Worm (Caenorhabditis elegans) whole organism, young adult: ENCODE results near the gene rmd-2.

Experiments used
- B0019.2 ChIP-seq: fragments of 200-800 bp; sonication (Bioruptor generic); conservative IDR thresholded peaks from 2 replicates; pipeline ENCODE4 v1.3.6; 2022; ENCODE audit warnings: missing genetic modification reagents, missing genetic modification characterization, missing compliant biosample characterization
- B0336.3 ChIP-seq: fragments of 200-800 bp; sonication (Bioruptor generic); IDR thresholded peaks from 2 replicates; pipeline ENCODE4 v1.3.6; 2022; ENCODE audit warnings: missing genetic modification characterization, missing compliant biosample characterization
- C17E4.6 ChIP-seq: fragments of 200-800 bp; sonication (Bioruptor generic); IDR thresholded peaks from 2 replicates; pipeline ENCODE4 v1.3.6; 2022; ENCODE audit warnings: missing genetic modification reagents, missing genetic modification characterization, missing compliant biosample characterization
- F10E7.11 ChIP-seq: sonication (generic microtip); optimal IDR thresholded peaks from 2 replicates; lab custom pipeline; 2017; ENCODE audit warnings: mild to moderate bottlenecking, missing genetic modification characterization, moderate library complexity, missing compliant biosample characterization
- F37B4.10 ChIP-seq: fragments of 200-800 bp; sonication (Bioruptor generic); IDR thresholded peaks from 2 replicates; pipeline ENCODE4 v1.3.6; 2022; ENCODE audit warnings: missing genetic modification characterization, missing compliant biosample characterization
- F39B2.1 ChIP-seq: fragments of 200-800 bp; sonication (Bioruptor generic); IDR thresholded peaks from 2 replicates; pipeline ENCODE4 v1.3.6; 2022; ENCODE audit warnings: missing genetic modification reagents, missing genetic modification characterization, missing compliant biosample characterization
- F49E8.2 ChIP-seq: sonication (generic microtip); optimal IDR thresholded peaks from 3 replicates; lab custom pipeline; 2017; ENCODE audit warnings: missing genetic modification characterization, mild to moderate bottlenecking, missing compliant biosample characterization, antibody characterized with exemption, moderate library complexity; ENCODE audit not compliant: insufficient read depth
- F57A8.1 ChIP-seq: fragments of 200-800 bp; sonication (Bioruptor generic); optimal IDR thresholded peaks from 2 replicates; lab custom pipeline; 2018; ENCODE audit warnings: mild to moderate bottlenecking, missing genetic modification characterization, moderate library complexity, missing compliant biosample characterization
- K12H6.12 ChIP-seq: fragments of 200-800 bp; sonication (Bioruptor generic); optimal IDR thresholded peaks from 2 replicates; lab custom pipeline; 2018; ENCODE audit warnings: mild to moderate bottlenecking, missing genetic modification characterization, missing compliant biosample characterization
- Y53G8AR.9 ChIP-seq: fragments of 200-800 bp; sonication (Bioruptor generic); conservative IDR thresholded peaks from 2 replicates; pipeline ENCODE4 v1.3.6; 2022; ENCODE audit warnings: missing genetic modification reagents, missing genetic modification characterization, missing compliant biosample characterization
- Y95B8A.8 ChIP-seq: fragments of 200-800 bp; sonication (Bioruptor generic); IDR thresholded peaks from 2 replicates; pipeline ENCODE4 v1.3.6; 2022; ENCODE audit warnings: missing genetic modification reagents, missing genetic modification characterization, missing compliant biosample characterization
- ZK185.1 ChIP-seq: sonication (generic microtip); optimal IDR thresholded peaks from 2 replicates; lab custom pipeline; 2016; ENCODE audit warnings: mild to moderate bottlenecking, missing genetic modification characterization, missing compliant biosample characterization; ENCODE audit not compliant: poor library complexity, severe bottlenecking
- ama-1 ChIP-seq, 3 experiments: fragments of 150-350 bp in 1 of 3; sonication (generic microtip) in 2 of 3; optimal IDR thresholded peaks; 2 replicates each; lab custom pipeline; 2014 to 2018; ENCODE audit warnings: missing biosample characterization in 2 of 3, missing genetic modification characterization in 2 of 3, missing genetic modification reagents in 2 of 3
- atf-7 ChIP-seq: sonication (generic microtip); optimal IDR thresholded peaks from 2 replicates; lab custom pipeline; 2017; ENCODE audit warnings: mild to moderate bottlenecking, missing genetic modification characterization, missing compliant biosample characterization
- athp-1 ChIP-seq: sonication (generic microtip); optimal IDR thresholded peaks from 2 replicates; lab custom pipeline; 2017; ENCODE audit warnings: mild to moderate bottlenecking, missing genetic modification characterization, missing compliant biosample characterization
- attf-6 ChIP-seq: fragments of 200-800 bp; sonication (Bioruptor generic); IDR thresholded peaks from 2 replicates; pipeline ENCODE4 v1.3.6; 2022; ENCODE audit warnings: missing genetic modification reagents, missing genetic modification characterization, missing compliant biosample characterization
- cebp-1 ChIP-seq, 2 experiments: fragments of 200-800 bp in 1 of 2; sonication (Bioruptor generic) in 1 of 2; sonication (generic microtip) in 1 of 2; IDR thresholded peaks in 1 of 2; optimal IDR thresholded peaks in 1 of 2; 2 replicates each; pipeline versions ENCODE4 v1.3.6 to Lab custom; 2017 to 2022; ENCODE audit warnings: missing compliant biosample characterization in 2 of 2, missing genetic modification characterization in 2 of 2, mild to moderate bottlenecking in 1 of 2, missing genetic modification reagents in 1 of 2, moderate library complexity in 1 of 2
- ceh-100 ChIP-seq: fragments of 200-800 bp; sonication (Bioruptor generic); IDR thresholded peaks from 2 replicates; pipeline ENCODE4 v1.3.6; 2022; ENCODE audit warnings: missing genetic modification reagents, missing genetic modification characterization, missing compliant biosample characterization
- ceh-27 ChIP-seq: fragments of 200-800 bp; sonication (Bioruptor generic); optimal IDR thresholded peaks from 2 replicates; lab custom pipeline; 2018; ENCODE audit warnings: mild to moderate bottlenecking, missing genetic modification characterization, moderate library complexity, missing compliant biosample characterization
- ceh-58 ChIP-seq: fragments of 200-800 bp; sonication (Bioruptor generic); IDR thresholded peaks from 2 replicates; pipeline ENCODE4 v1.3.6; 2022; ENCODE audit warnings: missing genetic modification characterization, missing compliant biosample characterization
- die-1 ChIP-seq: sonication (generic microtip); optimal IDR thresholded peaks from 2 replicates; lab custom pipeline; 2016; ENCODE audit warnings: missing genotype, mild to moderate bottlenecking, missing genetic modification characterization, missing compliant biosample characterization
- dpl-1 ChIP-seq: fragments of 150-350 bp; optimal IDR thresholded peaks from 2 replicates; lab custom pipeline; 2014; ENCODE audit warnings: missing biosample characterization, missing genetic modification reagents, missing genetic modification characterization
- him-1 ChIP-seq: sonication (generic microtip); optimal IDR thresholded peaks from 2 replicates; lab custom pipeline; 2016; ENCODE audit warnings: missing genotype, missing genetic modification reagents, missing genetic modification characterization, missing compliant biosample characterization
- hrde-1 ChIP-seq: sonication (generic microtip); optimal IDR thresholded peaks from 2 replicates; lab custom pipeline; 2016; ENCODE audit warnings: missing genetic modification characterization, mild to moderate bottlenecking, missing compliant biosample characterization, moderate library complexity, missing genotype, missing genetic modification reagents, borderline replicate concordance
- hsf-1 ChIP-seq: fragments of 200-800 bp; sonication (Bioruptor generic); IDR thresholded peaks from 2 replicates; pipeline ENCODE4 v1.3.6; 2022; ENCODE audit warnings: missing genetic modification reagents, missing genetic modification characterization, missing compliant biosample characterization
- let-607 ChIP-seq, 2 experiments: fragments of 200-800 bp in 1 of 2; sonication (Bioruptor generic) in 1 of 2; sonication (generic microtip) in 1 of 2; optimal IDR thresholded peaks; 2 replicates each; lab custom pipeline; 2016 to 2018; ENCODE audit warnings: mild to moderate bottlenecking in 2 of 2, missing compliant biosample characterization in 2 of 2, missing genetic modification characterization in 2 of 2, moderate library complexity in 2 of 2, missing genotype in 1 of 2
- lin-35 ChIP-seq, 3 experiments: fragments of 150-350 bp in 2 of 3; sonication (generic microtip) in 1 of 3; optimal IDR thresholded peaks; 2 replicates each; lab custom pipeline; 2014 to 2018; ENCODE audit warnings: missing biosample characterization in 3 of 3, missing genetic modification characterization in 3 of 3, missing genetic modification reagents in 3 of 3
- lsl-1 ChIP-seq: fragments of 200-800 bp; sonication (Bioruptor generic); optimal IDR thresholded peaks from 2 replicates; lab custom pipeline; 2018; ENCODE audit warnings: mild to moderate bottlenecking, missing genetic modification characterization, moderate library complexity, missing compliant biosample characterization
- lsy-27 ChIP-seq: sonication (generic microtip); optimal IDR thresholded peaks from 2 replicates; lab custom pipeline; 2017; ENCODE audit warnings: missing genetic modification characterization, mild to moderate bottlenecking, missing compliant biosample characterization, antibody characterized with exemption, missing genotype, borderline replicate concordance; ENCODE audit not compliant: insufficient read depth
- mcd-1 ChIP-seq: fragments of 200-800 bp; sonication (Bioruptor generic); IDR thresholded peaks from 2 replicates; pipeline ENCODE4 v1.3.6; 2022; ENCODE audit warnings: missing genetic modification reagents, missing genetic modification characterization, missing compliant biosample characterization
- mel-28 ChIP-seq: sonication (generic microtip); optimal IDR thresholded peaks from 2 replicates; lab custom pipeline; 2016; ENCODE audit warnings: borderline replicate concordance, mild to moderate bottlenecking, missing genetic modification characterization, missing compliant biosample characterization
- mes-4 ChIP-seq: sonication (generic microtip); optimal IDR thresholded peaks from 2 replicates; lab custom pipeline; 2016; ENCODE audit warnings: missing genotype, missing genetic modification characterization, missing compliant biosample characterization
- nfyb-1 ChIP-seq: fragments of 200-800 bp; sonication (Bioruptor generic); IDR thresholded peaks from 2 replicates; pipeline ENCODE4 v1.3.6; 2022; ENCODE audit warnings: missing genetic modification reagents, missing genetic modification characterization, missing compliant biosample characterization
- nhr-120 ChIP-seq: fragments of 200-800 bp; sonication (Bioruptor generic); IDR thresholded peaks from 2 replicates; pipeline ENCODE4 v1.3.6; 2022; ENCODE audit warnings: missing genetic modification characterization, missing compliant biosample characterization
- nhr-179 ChIP-seq: sonication (generic microtip); optimal IDR thresholded peaks from 2 replicates; lab custom pipeline; 2016; ENCODE audit warnings: mild to moderate bottlenecking, missing genetic modification characterization, missing compliant biosample characterization
- repo-1 ChIP-seq: sonication (generic microtip); optimal IDR thresholded peaks from 2 replicates; lab custom pipeline; 2017; ENCODE audit warnings: mild to moderate bottlenecking, missing genetic modification characterization, missing compliant biosample characterization
- sea-2 ChIP-seq: fragments of 200-800 bp; sonication (Bioruptor generic); IDR thresholded peaks from 2 replicates; pipeline ENCODE4 v1.3.6; 2022; ENCODE audit warnings: missing genetic modification characterization, missing compliant biosample characterization
- somi-1 ChIP-seq: fragments of 200-800 bp; sonication (Bioruptor generic); optimal IDR thresholded peaks from 2 replicates; lab custom pipeline; 2018; ENCODE audit warnings: mild to moderate bottlenecking, missing genetic modification characterization, missing compliant biosample characterization
- sptf-2 ChIP-seq: fragments of 200-800 bp; sonication (Bioruptor generic); optimal IDR thresholded peaks from 2 replicates; lab custom pipeline; 2018; ENCODE audit warnings: mild to moderate bottlenecking, missing genetic modification characterization, missing compliant biosample characterization
- tbp1 ChIP-seq: fragments of 200-800 bp; sonication (Bioruptor generic); optimal IDR thresholded peaks from 2 replicates; lab custom pipeline; 2018; ENCODE audit warnings: mild to moderate bottlenecking, missing genetic modification characterization, missing compliant biosample characterization
- tbx-9 ChIP-seq: sonication (generic microtip); optimal IDR thresholded peaks from 2 replicates; lab custom pipeline; 2016; ENCODE audit warnings: borderline replicate concordance, missing genetic modification characterization, inconsistent platforms, missing compliant biosample characterization
- tlf-1 ChIP-seq: fragments of 200-800 bp; sonication (Bioruptor generic); optimal IDR thresholded peaks from 2 replicates; lab custom pipeline; 2018; ENCODE audit warnings: mild to moderate bottlenecking, missing genetic modification characterization, missing compliant biosample characterization
- zfh-2 ChIP-seq: fragments of 200-800 bp; sonication (Bioruptor generic); conservative IDR thresholded peaks from 2 replicates; pipeline ENCODE4 v1.3.6; 2022; ENCODE audit warnings: missing genetic modification reagents, missing genetic modification characterization, missing compliant biosample characterization
- zim-3 ChIP-seq: sonication (generic microtip); optimal IDR thresholded peaks from 2 replicates; lab custom pipeline; 2017; ENCODE audit warnings: mild to moderate bottlenecking, missing genetic modification characterization, moderate library complexity, missing compliant biosample characterization

rmd-2 gene

DNA sequence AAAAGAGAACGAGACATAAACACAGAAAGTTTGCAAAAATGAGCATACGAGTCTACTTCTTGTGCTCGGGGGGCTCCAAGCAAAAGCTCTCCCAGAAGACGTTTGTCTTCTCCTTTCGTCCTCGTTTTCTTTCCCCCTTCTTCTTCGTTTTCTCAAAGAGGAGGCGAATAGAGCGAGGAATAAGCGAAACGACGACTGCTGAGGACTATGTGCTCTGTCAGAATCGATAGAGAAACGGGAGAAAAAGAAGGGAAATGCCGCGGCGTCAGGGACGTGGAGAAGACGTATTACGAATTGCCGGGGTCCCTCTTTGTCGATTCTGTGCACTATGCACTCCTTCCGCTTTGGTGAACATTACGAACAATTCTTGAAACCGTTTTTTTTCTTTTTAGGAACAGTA lies 7.7 kb downstream of the rmd-2 start (continued):
- TF ChIP-seq lin-35 (GFP tag; optimal IDR thresholded peaks at IDR 0.05; lab: Kevin White, UChicago) (peak in 1 of 3 experiments; percentile 34), ceh-58 (GFP tag; lab: Robert Waterston, UW) (no peak), zim-3 (tag; lab: Kevin White, UChicago) (no peak), attf-6 (GFP tag; lab: Robert Waterston, UW) (0 out of 2 replicates have a peak, but pooled peaks have one; percentile 11), cebp-1 (GFP tag; IDR thresholded peaks at IDR 0.05; lab: Robert Waterston, UW) (no peak), cebp-1 (tag; optimal IDR thresholded peaks at IDR 0.05; lab: Kevin White, UChicago) (peak; percentile 46), K12H6.12 (tag; lab: Kevin White, UChicago) (peak; percentile 13), zfh-2 (GFP tag; lab: Robert Waterston, UW) (peak; percentile 51), mcd-1 (GFP tag; lab: Robert Waterston, UW) (peak; percentile 38; the same call in 1 of the 2 replicates), F57A8.1 (GFP tag; lab: Kevin White, UChicago) (no peak), mel-28 (tag; lab: Kevin White, UChicago) (no peak), dpl-1 (no peak), ZK185.1 (tag; lab: Kevin White, UChicago) (peak; percentile 21), tbp1 (GFP tag; lab: Kevin White, UChicago) (peak; percentile 20), atf-7 (tag; lab: Kevin White, UChicago) (peak; percentile 28), ceh-100 (peak; percentile 18; the same call in 1 of the 2 replicates), F10E7.11 (tag; lab: Kevin White, UChicago) (peak; percentile 33), sptf-2 (no peak), athp-1 (peak; percentile 33), hsf-1 (peak; percentile 71; the same call in 1 of the 2 replicates), tbx-9 (no peak), let-607 (tag; optimal IDR thresholded peaks at IDR 0.05; lab: Kevin White, UChicago) (no peak), F49E8.2 (tag; lab: Kevin White, UChicago) (peak; percentile 63), somi-1 (GFP tag; lab: Kevin White, UChicago) (no peak), nfyb-1 (GFP tag; lab: Robert Waterston, UW) (0 out of 2 replicates have a peak, but pooled peaks have one; percentile 47), Y53G8AR.9 (GFP tag; lab: Robert Waterston, UW) (0 out of 2 replicates have a peak, but pooled peaks have one; percentile 14), C17E4.6 (GFP tag; lab: Robert Waterston, UW) (peak; percentile 62; the same call in 1 of the 2 replicates), die-1 (tag; lab: Kevin White, UChicago) (peak; percentile 23), ceh-27 (GFP tag; lab: Kevin White, UChicago) (peak; percentile 39)

DNA sequence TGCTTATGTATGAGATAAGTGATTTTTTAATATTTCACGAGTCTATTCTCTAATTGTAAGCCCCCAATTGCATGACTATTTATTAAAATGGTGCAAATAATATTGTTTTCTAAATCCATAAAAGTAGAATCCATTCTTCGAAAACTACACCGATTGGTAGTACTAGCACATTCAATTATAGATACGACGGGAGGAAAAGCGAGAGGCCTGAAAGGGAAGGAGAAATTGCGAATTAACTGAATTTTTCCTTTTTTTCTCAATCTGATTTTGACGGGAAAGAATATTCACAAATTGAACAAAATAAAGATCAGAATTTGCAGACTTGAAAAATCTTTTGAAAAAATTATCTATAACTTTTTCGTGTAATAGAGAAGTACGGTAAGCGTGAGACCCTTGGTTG lies 8.9 kb downstream of the rmd-2 start:
- TF ChIP-seq lsl-1 (GFP tag; lab: Kevin White, UChicago) (no peak), F39B2.1 (GFP tag; lab: Robert Waterston, UW) (no peak), B0019.2 (no peak), B0336.3 (GFP tag; lab: Robert Waterston, UW) (no peak), ama-1 (optimal IDR thresholded peaks at IDR 0.05; lab: Kevin White, UChicago) (no peak), ama-1 (GFP tag; optimal IDR thresholded peaks at IDR 0.05; lab: Kevin White, UChicago) (no peak), zfh-2 (GFP tag; lab: Robert Waterston, UW) (no peak), mes-4 (tag; lab: Kevin White, UChicago) (no peak), him-1 (tag; lab: Kevin White, UChicago) (no peak), tlf-1 (GFP tag; lab: Kevin White, UChicago) (no peak), F37B4.10 (GFP tag; lab: Robert Waterston, UW) (no peak), nhr-120 (GFP tag; lab: Robert Waterston, UW) (no peak), nhr-179 (tag; lab: Kevin White, UChicago) (no peak), repo-1 (tag; lab: Kevin White, UChicago) (no peak), athp-1 (no peak), attf-6 (GFP tag; lab: Robert Waterston, UW) (no peak), hrde-1 (tag; lab: Kevin White, UChicago) (no peak), lsy-27 (tag; lab: Kevin White, UChicago) (no peak), tbp1 (GFP tag; lab: Kevin White, UChicago) (no peak), Y95B8A.8 (GFP tag; lab: Robert Waterston, UW) (no peak), sea-2 (GFP tag; lab: Robert Waterston, UW) (no peak)
